Worm (Caenorhabditis elegans) whole organism, mixed stage, embryonic: ENCODE measurements around the gene F15B9.6.
A peak's percentile ranks its signal among the peaks of the same experiment; 100 is the strongest.

ENCODE experiments used
- bed-3 ChIP-seq: fragments of 200-800 bp; sonication (Bioruptor generic); optimal IDR thresholded peaks from 3 replicates; lab custom pipeline; 2018; ENCODE audit warnings: mild to moderate bottlenecking, missing genetic modification characterization, moderate library complexity, missing compliant biosample characterization
- blmp-1 ChIP-seq: fragments of 150-350 bp; optimal IDR thresholded peaks from 2 replicates; lab custom pipeline; 2014; ENCODE audit warnings: missing biosample characterization, missing genetic modification characterization
- ceh-39 ChIP-seq: fragments of 150-350 bp; optimal IDR thresholded peaks from 2 replicates; lab custom pipeline; 2014; ENCODE audit warnings: missing biosample characterization, missing genetic modification characterization
- ceh-43 ChIP-seq: fragments of 200-800 bp; sonication (Bioruptor generic); optimal IDR thresholded peaks from 2 replicates; lab custom pipeline; 2018; ENCODE audit warnings: mild to moderate bottlenecking, missing genetic modification characterization, moderate library complexity, missing compliant biosample characterization
- ceh-83 ChIP-seq: fragments of 200-800 bp; sonication (Bioruptor generic); optimal IDR thresholded peaks from 2 replicates; lab custom pipeline; 2018; ENCODE audit warnings: mild to moderate bottlenecking, missing genetic modification characterization, missing compliant biosample characterization
- ces-1 ChIP-seq: fragments of 150-350 bp; optimal IDR thresholded peaks from 2 replicates; lab custom pipeline; 2014; ENCODE audit warnings: missing biosample characterization, missing genetic modification reagents, missing genetic modification characterization
- cnd-1 ChIP-seq: fragments of 200-800 bp; sonication (Bioruptor generic); optimal IDR thresholded peaks from 2 replicates; lab custom pipeline; 2018; ENCODE audit warnings: mild to moderate bottlenecking, missing genetic modification characterization, missing compliant biosample characterization
- drap-1 ChIP-seq: fragments of 200-800 bp; sonication (Bioruptor generic); optimal IDR thresholded peaks from 3 replicates; lab custom pipeline; 2018; ENCODE audit warnings: mild to moderate bottlenecking, missing genetic modification characterization, missing compliant biosample characterization
- elt-1 ChIP-seq: sonication (generic microtip); optimal IDR thresholded peaks from 2 replicates; lab custom pipeline; 2017; ENCODE audit warnings: missing genetic modification characterization, mild to moderate bottlenecking, missing compliant biosample characterization, antibody characterized with exemption, moderate library complexity, borderline replicate concordance; ENCODE audit not compliant: insufficient read depth
- elt-3 ChIP-seq: fragments of 150-350 bp; optimal IDR thresholded peaks from 2 replicates; lab custom pipeline; 2014; ENCODE audit warnings: missing biosample characterization, missing genetic modification characterization
- flh-1 ChIP-seq: fragments of 200-800 bp; sonication (Bioruptor generic); optimal IDR thresholded peaks from 2 replicates; lab custom pipeline; 2018; ENCODE audit warnings: mild to moderate bottlenecking, missing genetic modification characterization, moderate library complexity, missing compliant biosample characterization
- lin-13 ChIP-seq: fragments of 150-350 bp; optimal IDR thresholded peaks from 2 replicates; lab custom pipeline; 2014; ENCODE audit warnings: missing biosample characterization, missing genetic modification characterization
- lin-32 ChIP-seq: fragments of 200-800 bp; sonication (Bioruptor generic); optimal IDR thresholded peaks from 2 replicates; lab custom pipeline; 2018; ENCODE audit warnings: mild to moderate bottlenecking, missing genetic modification characterization, missing compliant biosample characterization
- lsy-2 ChIP-seq: fragments of 150-350 bp; optimal IDR thresholded peaks from 2 replicates; lab custom pipeline; 2014; ENCODE audit warnings: missing biosample characterization, missing genetic modification characterization
- mab-5 ChIP-seq: fragments of 150-350 bp; optimal IDR thresholded peaks from 2 replicates; lab custom pipeline; 2014; ENCODE audit warnings: missing biosample characterization, missing genetic modification characterization
- mep-1 ChIP-seq: fragments of 150-350 bp; optimal IDR thresholded peaks from 2 replicates; lab custom pipeline; 2017; ENCODE audit warnings: missing biosample characterization, missing genetic modification reagents, missing genetic modification characterization, inconsistent platforms
- mls-2 ChIP-seq: sonication (generic microtip); optimal IDR thresholded peaks from 2 replicates; lab custom pipeline; 2016; ENCODE audit warnings: mild to moderate bottlenecking, missing genetic modification characterization, moderate library complexity, missing compliant biosample characterization
- nhr-12 ChIP-seq: fragments of 150-350 bp; optimal IDR thresholded peaks from 2 replicates; lab custom pipeline; 2014; ENCODE audit warnings: missing biosample characterization, missing genetic modification characterization
- nhr-237 ChIP-seq: fragments of 150-350 bp; optimal IDR thresholded peaks from 2 replicates; lab custom pipeline; 2014; ENCODE audit warnings: missing biosample characterization, missing genetic modification characterization
- nhr-28 ChIP-seq: fragments of 150-350 bp; optimal IDR thresholded peaks from 2 replicates; lab custom pipeline; 2014; ENCODE audit warnings: missing biosample characterization, missing genetic modification characterization
- snpc-4 ChIP-seq: fragments of 150-350 bp; optimal IDR thresholded peaks from 2 replicates; lab custom pipeline; 2014; ENCODE audit warnings: missing biosample characterization, missing genetic modification characterization
- sptf-1 ChIP-seq: sonication (generic microtip); optimal IDR thresholded peaks from 2 replicates; lab custom pipeline; 2017; ENCODE audit warnings: mild to moderate bottlenecking, missing genetic modification characterization, moderate library complexity, missing compliant biosample characterization
- tbx-8 ChIP-seq: fragments of 200-800 bp; sonication (Bioruptor generic); optimal IDR thresholded peaks from 2 replicates; lab custom pipeline; 2018; ENCODE audit warnings: mild to moderate bottlenecking, missing genetic modification characterization, moderate library complexity, missing compliant biosample characterization
- unc-120 ChIP-seq: sonication (generic microtip); optimal IDR thresholded peaks from 2 replicates; lab custom pipeline; 2017; ENCODE audit warnings: missing genetic modification characterization, missing compliant biosample characterization; ENCODE audit not compliant: poor library complexity, severe bottlenecking
- unc-39 ChIP-seq: fragments of 150-350 bp; optimal IDR thresholded peaks from 2 replicates; lab custom pipeline; 2014; ENCODE audit warnings: missing biosample characterization, missing genetic modification characterization
- unc-62 ChIP-seq: fragments of 150-350 bp; optimal IDR thresholded peaks from 2 replicates; lab custom pipeline; 2014; ENCODE audit warnings: missing biosample characterization, missing genetic modification reagents, missing genetic modification characterization
- zip-8 ChIP-seq: fragments of 150-350 bp; optimal IDR thresholded peaks from 2 replicates; lab custom pipeline; 2014; ENCODE audit warnings: missing biosample characterization, missing genetic modification characterization
- ztf-11 ChIP-seq: fragments of 150-350 bp; optimal IDR thresholded peaks from 2 replicates; lab custom pipeline; 2014; ENCODE audit warnings: missing biosample characterization, missing genetic modification characterization

F15B9.6 gene

DNA sequence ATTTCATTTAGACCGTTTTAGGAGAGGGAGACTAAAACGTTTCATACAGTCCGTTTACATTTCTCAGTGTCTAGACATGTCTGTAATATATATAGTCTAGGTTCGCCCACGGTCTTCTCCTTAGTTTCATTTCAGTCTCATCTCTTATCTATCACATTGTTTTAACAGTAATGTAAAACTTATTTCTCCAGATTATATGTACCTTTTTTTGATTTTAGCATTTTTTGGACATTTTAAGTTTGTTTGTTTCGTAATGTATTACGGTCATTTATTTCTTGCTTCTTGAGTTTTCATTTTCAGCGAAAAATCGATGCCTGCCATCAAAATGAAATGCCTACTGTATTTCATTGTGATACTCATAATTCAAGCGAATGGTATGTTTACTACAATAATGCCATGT lies at the start of gene F15B9.6:
F15B9.6 (plus strand) TSS at position 301 of the 400 bp plus-strand sequence.
- no peak for TF ChIP-seq elt-1 (tag; lab: Kevin White, UChicago)
- no peak for TF ChIP-seq lsy-2 (tag; lab: Kevin White, UChicago)
- TF ChIP-seq ceh-83 (GFP tag; lab: Kevin White, UChicago) = no peak
- no peak for TF ChIP-seq unc-39 (tag; lab: Kevin White, UChicago)

DNA sequence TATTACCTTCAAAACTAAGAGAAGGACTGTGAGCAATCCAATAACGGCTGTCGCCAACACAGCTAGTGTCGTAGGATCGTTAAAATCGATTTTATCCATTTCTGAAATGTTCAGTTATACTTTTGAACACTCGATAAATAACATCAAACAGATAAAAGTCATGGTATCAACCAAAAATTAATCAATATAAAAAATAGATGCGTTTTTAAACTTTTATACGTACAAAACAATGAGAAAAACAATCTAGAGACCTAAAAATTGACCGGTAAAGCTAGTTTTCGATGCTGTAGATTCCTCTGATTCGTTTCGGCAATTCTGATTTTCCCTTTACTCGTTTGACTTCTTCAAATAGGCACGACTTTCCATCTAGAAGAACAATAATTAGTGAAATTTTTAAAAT lies 46.8 kb upstream of the F15B9.6 start, which contains the start of gene R186.3:
R186.3 (minus strand) TSS at position 101 of the 400 bp plus-strand sequence.
- no peak for TF ChIP-seq drap-1 (GFP tag; lab: Kevin White, UChicago)
- TF ChIP-seq ztf-11 (tag; lab: Kevin White, UChicago) = no peak
- no peak for TF ChIP-seq lsy-2 (tag; lab: Kevin White, UChicago)
- TF ChIP-seq lin-32 = no peak
- TF ChIP-seq elt-1 (tag; lab: Kevin White, UChicago) = no peak
- TF ChIP-seq sptf-1 (tag; lab: Kevin White, UChicago) = no peak
- no peak for TF ChIP-seq zip-8 (tag; lab: Kevin White, UChicago)
- TF ChIP-seq mab-5 = no peak
- no peak for TF ChIP-seq unc-39 (tag; lab: Kevin White, UChicago)
- TF ChIP-seq nhr-237 (tag; lab: Kevin White, UChicago) = no peak
- TF ChIP-seq lin-13 (tag; lab: Kevin White, UChicago) = no peak
- no peak for TF ChIP-seq snpc-4
- no peak for TF ChIP-seq ceh-39 (tag; lab: Kevin White, UChicago)
- TF ChIP-seq bed-3 (GFP tag; lab: Kevin White, UChicago) = no peak
- TF ChIP-seq blmp-1 (tag; lab: Kevin White, UChicago) = no peak
- no peak for TF ChIP-seq elt-3 (tag; lab: Kevin White, UChicago)
- no peak for TF ChIP-seq nhr-28 (tag; lab: Kevin White, UChicago)
- TF ChIP-seq flh-1 (GFP tag; lab: Kevin White, UChicago) = no peak
- TF ChIP-seq nhr-12 (tag; lab: Kevin White, UChicago) = no peak

DNA sequence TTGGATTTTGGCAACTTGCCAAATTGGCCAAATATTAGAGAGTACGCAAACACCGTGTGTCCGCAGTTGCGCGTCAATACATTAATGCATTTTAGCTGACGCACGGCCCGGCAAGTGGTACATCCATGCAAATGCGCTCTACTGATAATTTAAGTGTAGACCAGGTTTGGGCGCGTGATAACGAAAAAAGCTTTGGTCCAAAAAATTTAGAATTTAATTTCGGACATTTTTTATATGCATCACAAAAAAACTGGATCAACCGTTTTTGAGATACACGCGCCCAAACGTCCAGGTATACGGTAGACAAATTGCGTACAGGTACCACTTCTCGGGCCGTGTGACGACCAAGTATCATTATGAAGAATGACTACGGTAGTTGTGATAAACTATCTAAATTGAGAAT lies 46.0 kb upstream of the F15B9.6 start, which contains the start of gene R186.8:
R186.8 (minus strand) TSS at position 58 of the 403 bp plus-strand sequence.
- TF ChIP-seq lin-13 (tag; lab: Kevin White, UChicago) = peak; percentile 21
- TF ChIP-seq nhr-237 (tag; lab: Kevin White, UChicago) = peak; percentile 23
- TF ChIP-seq sptf-1 (tag; lab: Kevin White, UChicago) = peak; percentile 15
- peak; percentile 90 for TF ChIP-seq lsy-2 (tag; lab: Kevin White, UChicago)
- peak; percentile 20 for TF ChIP-seq mls-2 (tag; lab: Kevin White, UChicago)
- peak; percentile 63 for TF ChIP-seq ces-1 (GFP tag; lab: Kevin White, UChicago)
- TF ChIP-seq unc-120 = peak; percentile 51

DNA sequence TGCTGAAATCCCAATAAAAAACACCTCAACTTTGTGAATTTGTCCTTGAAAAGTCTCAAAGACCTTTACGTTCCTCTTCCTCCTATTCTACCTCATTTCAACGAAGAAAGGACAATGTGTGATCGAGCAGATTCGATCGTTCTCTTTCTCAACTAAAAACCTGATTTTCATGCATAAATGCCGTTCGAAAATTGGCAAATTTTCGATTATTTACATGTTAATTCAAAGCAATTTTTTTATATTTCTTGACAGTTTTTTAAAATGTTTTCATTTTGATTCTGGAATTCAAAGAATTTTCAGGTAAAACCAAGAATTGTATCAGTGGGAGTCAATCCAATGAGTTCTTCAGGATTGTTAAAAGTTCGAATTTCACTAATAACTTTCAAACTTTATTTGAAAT lies 45.4 kb upstream of the F15B9.6 start, which contains the start of gene lin-46:
lin-46 (plus strand) TSS at position 301 of the 400 bp plus-strand sequence.
- TF ChIP-seq sptf-1 (tag; lab: Kevin White, UChicago) (no peak), cnd-1 (tag; lab: Kevin White, UChicago) (no peak), lin-32 (no peak), elt-3 (tag; lab: Kevin White, UChicago) (no peak), ceh-43 (GFP tag; lab: Kevin White, UChicago) (no peak), tbx-8 (GFP tag; lab: Kevin White, UChicago) (no peak), unc-62 (GFP tag; lab: Kevin White, UChicago) (no peak), drap-1 (GFP tag; lab: Kevin White, UChicago) (no peak), elt-1 (tag; lab: Kevin White, UChicago) (no peak), mep-1 (no peak)
- TF ChIP-seq, all 35 proteins: peak for 0

DNA sequence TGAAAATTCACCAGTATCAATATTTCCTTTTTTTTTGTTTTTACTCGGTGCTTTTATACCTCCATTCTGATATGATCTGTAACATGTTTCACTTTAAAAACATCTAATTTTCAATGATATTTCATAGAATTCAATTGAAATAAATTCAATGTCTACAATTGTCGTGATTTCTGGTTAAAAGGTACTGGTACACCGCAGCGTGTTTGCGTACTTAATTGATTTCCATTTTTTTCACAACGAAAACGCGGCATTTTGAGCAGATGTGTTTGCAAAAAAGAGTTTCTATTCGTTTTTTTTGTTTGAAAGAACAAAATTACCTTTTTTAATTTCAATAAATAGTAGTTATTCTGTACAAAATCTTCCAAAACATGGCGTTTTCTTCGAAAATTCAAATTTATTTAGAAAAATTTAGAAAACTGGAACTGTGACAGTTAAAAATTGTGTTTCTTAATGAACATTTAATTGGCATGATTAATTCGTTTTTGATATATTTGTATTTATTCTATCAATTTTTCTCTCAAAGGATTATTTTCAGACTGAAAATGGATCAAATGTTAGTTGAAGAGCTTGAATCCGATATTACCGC lies 43.3 kb upstream of the F15B9.6 start, which contains the start of gene pnn-1:
pnn-1 (plus strand) TSS at position 536 of the 586 bp plus-strand sequence.
- TF ChIP-seq mep-1 = peak; percentile 15
- TF ChIP-seq lsy-2 (tag; lab: Kevin White, UChicago) = peak; percentile 57
- no peak for TF ChIP-seq drap-1 (GFP tag; lab: Kevin White, UChicago)
- no peak for TF ChIP-seq sptf-1 (tag; lab: Kevin White, UChicago)
- TF ChIP-seq ces-1 (GFP tag; lab: Kevin White, UChicago) = peak; percentile 79
